4 worm cellular contexts compared by ENCODE assay signal in the genomic region with DNA sequence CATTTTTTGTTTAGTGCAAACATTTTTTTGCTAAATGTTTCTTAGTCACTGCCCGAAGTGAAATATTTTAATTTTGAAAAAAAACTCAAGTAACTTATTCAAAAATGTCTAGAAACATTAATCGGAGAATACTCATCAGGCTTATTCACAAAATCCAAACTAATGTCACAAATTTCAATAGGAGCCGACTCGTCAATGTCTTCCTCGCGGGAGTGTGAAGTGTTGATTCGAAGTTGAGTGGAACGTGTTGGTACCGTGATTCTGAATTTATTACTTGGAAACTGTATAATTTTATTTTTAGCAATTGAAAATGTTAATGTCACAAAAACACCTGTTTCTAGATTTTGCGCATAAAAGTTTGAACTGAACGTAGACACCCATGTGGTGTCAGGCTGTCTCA.
A peak's percentile ranks its signal among the peaks of the same experiment; 100 is the strongest.
TF ChIP-seq lines count a peak whose summit lies in the region.

No protein-coding gene starts in this region.

TF ChIP-seq in whole organism, L2 larva, 48 proteins besides CTCF, POLR2A, EP300 and RAD21:
- peak; percentile 2 for TF ChIP-seq sma-9 (GFP tag; optimal IDR thresholded peaks at IDR 0.05; lab: Kevin White, UChicago)
- TF ChIP-seq sma-9 (tag; optimal IDR thresholded peaks at IDR 0.05; lab: Kevin White, UChicago) = no peak
- TF ChIP-seq skn-1 (tag; optimal IDR thresholded peaks at IDR 0.05; lab: Kevin White, UChicago) = no peak

TF ChIP-seq in whole organism, L3 larva, 47 proteins besides CTCF, POLR2A, EP300 and RAD21:
- TF ChIP-seq lsy-12 (tag; optimal IDR thresholded peaks at IDR 0.05; lab: Kevin White, UChicago) (peak; percentile 10), snpc-4 (tag; optimal IDR thresholded peaks at IDR 0.05; lab: Kevin White, UChicago) (no peak)

TF ChIP-seq in whole organism, L4 larva, 104 proteins besides CTCF, POLR2A, EP300 and RAD21:
- TF ChIP-seq daf-16 (GFP tag; optimal IDR thresholded peaks at IDR 0.05; lab: Kevin White, UChicago) (peak in 1 of 2 experiments; percentile 29), daf-16 (tag; optimal IDR thresholded peaks at IDR 0.05; lab: Kevin White, UChicago) (no peak), dve-1 (tag; optimal IDR thresholded peaks at IDR 0.05; lab: Kevin White, UChicago; ENCODE audit: insufficient read depth) (no peak), unc-62 (GFP tag; optimal IDR thresholded peaks at IDR 0.05 in 1 of 2; lab: Kevin White, UChicago) (peak in 1 of 2 experiments; percentile 30), unc-62 (tag; optimal IDR thresholded peaks at IDR 0.05; lab: Kevin White, UChicago) (no peak), duxl-1 (tag; optimal IDR thresholded peaks at IDR 0.05; lab: Kevin White, UChicago; ENCODE audit: poor library complexity) (peak; percentile 61), lin-39 (tag; optimal IDR thresholded peaks at IDR 0.05; lab: Kevin White, UChicago) (no peak), egl-43 (GFP tag; IDR thresholded peaks at IDR 0.05; lab: Robert Waterston, UW) (no peak), fkh-10 (GFP tag; optimal IDR thresholded peaks at IDR 0.05; lab: Kevin White, UChicago) (no peak)

TF ChIP-seq in whole organism, young adult, 124 proteins besides CTCF, POLR2A, EP300 and RAD21:
- no peak for TF ChIP-seq hsf-1 (GFP tag; IDR thresholded peaks at IDR 0.05; lab: Robert Waterston, UW)
- TF ChIP-seq repo-1 (tag; optimal IDR thresholded peaks at IDR 0.05; lab: Kevin White, UChicago) = peak; percentile 52
- 0 out of 2 replicates have a peak, but pooled peaks have one; percentile 70 for TF ChIP-seq ekl-4 (GFP tag; IDR thresholded peaks at IDR 0.05; lab: Robert Waterston, UW)
- 0 out of 2 replicates have a peak, but pooled peaks have one; percentile 24 for TF ChIP-seq ceh-58 (GFP tag; IDR thresholded peaks at IDR 0.05; lab: Robert Waterston, UW)
- no peak for TF ChIP-seq sdz-38 (tag; optimal IDR thresholded peaks at IDR 0.05; lab: Kevin White, UChicago)
- no peak for TF ChIP-seq D2030.7 (GFP tag; IDR thresholded peaks at IDR 0.05; lab: Robert Waterston, UW)
